Worm (Caenorhabditis elegans) whole organism, L1 larva: ENCODE data around the gene Y53G8AR.9.
"Not testable (repeated sequence)": the region's sequence is repeated elsewhere in the genome, so short reads cannot be mapped to it uniquely, and the experiment has no call there.

ENCODE experiments used
- C16A3.4 ChIP-seq: fragments of 150-350 bp; optimal IDR thresholded peaks from 2 replicates; lab custom pipeline; 2014; ENCODE audit warnings: missing biosample characterization, missing genetic modification characterization
- C34B4.2 ChIP-seq: sonication (generic microtip); optimal IDR thresholded peaks from 2 replicates; lab custom pipeline; 2017; ENCODE audit warnings: mild to moderate bottlenecking, missing genetic modification characterization, missing compliant biosample characterization
- F16B12.6 ChIP-seq: fragments of 150-350 bp; optimal IDR thresholded peaks from 2 replicates; lab custom pipeline; 2014; ENCODE audit warnings: missing biosample characterization, missing genetic modification characterization
- Y116A8C.19 ChIP-seq: sonication (generic microtip); optimal IDR thresholded peaks from 2 replicates; lab custom pipeline; 2016; ENCODE audit warnings: missing compliant biosample characterization, missing genetic modification characterization, borderline replicate concordance
- aly-2 ChIP-seq: fragments of 150-350 bp; optimal IDR thresholded peaks from 2 replicates; lab custom pipeline; 2014; ENCODE audit warnings: missing biosample characterization, missing genetic modification characterization
- ama-1 ChIP-seq: fragments of 150-350 bp; optimal IDR thresholded peaks from 2 replicates; lab custom pipeline; 2014
- blmp-1 ChIP-seq: fragments of 150-350 bp; optimal IDR thresholded peaks from 2 replicates; lab custom pipeline; 2014; ENCODE audit warnings: missing biosample characterization, missing genetic modification characterization
- ceh-82 ChIP-seq, 3 experiments: fragments of 150-350 bp in 1 of 3; sonication (generic microtip) in 2 of 3; optimal IDR thresholded peaks; 2 replicates each; lab custom pipeline; 2014 to 2017; ENCODE audit warnings: missing biosample characterization in 3 of 3, missing genetic modification characterization in 3 of 3
- ceh-88 ChIP-seq: fragments of 200-800 bp; sonication (Bioruptor generic); IDR thresholded peaks from 2 replicates; pipeline ENCODE4 v1.3.6; 2022; ENCODE audit warnings: missing genetic modification characterization, missing compliant biosample characterization
- ceh-90 ChIP-seq: sonication (generic microtip); optimal IDR thresholded peaks from 2 replicates; lab custom pipeline; 2016; ENCODE audit warnings: missing genetic modification characterization, missing compliant biosample characterization
- ces-1 ChIP-seq: fragments of 150-350 bp; optimal IDR thresholded peaks from 2 replicates; lab custom pipeline; 2014; ENCODE audit warnings: missing biosample characterization, missing genetic modification reagents, missing genetic modification characterization
- dpl-1 ChIP-seq, 3 experiments: fragments of 150-350 bp in 2 of 3; sonication (generic microtip) in 1 of 3; optimal IDR thresholded peaks; 2 replicates each; lab custom pipeline; 2014 to 2017; ENCODE audit warnings: missing biosample characterization in 3 of 3, missing genetic modification characterization in 3 of 3, missing genetic modification reagents in 3 of 3
- dsc-1 ChIP-seq: sonication (generic microtip); optimal IDR thresholded peaks from 2 replicates; lab custom pipeline; 2016; ENCODE audit warnings: mild to moderate bottlenecking, missing genetic modification characterization, missing compliant biosample characterization
- efl-1 ChIP-seq, 4 experiments: fragments of 150-350 bp; optimal IDR thresholded peaks in 3 of 4; peaks in 1 of 4; 1 replicate in 1 of 4; 2 replicates in 3 of 4; lab custom pipeline; 2014; ENCODE audit warnings: missing biosample characterization in 2 of 4, missing genetic modification characterization in 2 of 4, missing genetic modification reagents in 2 of 4
- efl-3 ChIP-seq: fragments of 200-800 bp; sonication (Bioruptor generic); optimal IDR thresholded peaks from 2 replicates; lab custom pipeline; 2018; ENCODE audit warnings: mild to moderate bottlenecking, missing genetic modification characterization, missing compliant biosample characterization
- elt-3 ChIP-seq, 6 experiments: fragments of 150-350 bp in 1 of 6; sonication (generic microtip); optimal IDR thresholded peaks; 2 replicates each; lab custom pipeline; 2017 to 2018; ENCODE audit warnings: missing biosample characterization in 6 of 6, missing genetic modification characterization in 6 of 6, inconsistent platforms in 1 of 6
- ets-5 ChIP-seq: fragments of 200-800 bp; sonication (Bioruptor generic); IDR thresholded peaks from 2 replicates; pipeline ENCODE4 v1.3.6; 2022; ENCODE audit warnings: missing genetic modification characterization, missing compliant biosample characterization
- fkh-4 ChIP-seq: sonication (generic microtip); optimal IDR thresholded peaks from 2 replicates; lab custom pipeline; 2016; ENCODE audit warnings: missing compliant biosample characterization, missing genetic modification characterization, borderline replicate concordance
- fos-1 ChIP-seq: fragments of 150-350 bp; optimal IDR thresholded peaks from 2 replicates; lab custom pipeline; 2014; ENCODE audit warnings: missing biosample characterization, missing genetic modification characterization
- hlh-17 ChIP-seq: fragments of 200-800 bp; sonication (Bioruptor generic); optimal IDR thresholded peaks from 2 replicates; lab custom pipeline; 2018; ENCODE audit warnings: missing genetic modification characterization, mild to moderate bottlenecking, missing compliant biosample characterization, moderate library complexity, borderline replicate concordance
- irx-1 ChIP-seq: sonication (generic microtip); optimal IDR thresholded peaks from 2 replicates; lab custom pipeline; 2016; ENCODE audit warnings: missing genetic modification characterization, missing compliant biosample characterization
- lin-13 ChIP-seq: fragments of 150-350 bp; optimal IDR thresholded peaks from 2 replicates; lab custom pipeline; 2014; ENCODE audit warnings: missing biosample characterization, missing genetic modification reagents, missing genetic modification characterization
- lin-15B ChIP-seq: fragments of 150-350 bp; sonication (generic microtip); optimal IDR thresholded peaks from 3 replicates; lab custom pipeline; 2014; ENCODE audit warnings: missing biosample characterization, missing genetic modification characterization
- lin-35 ChIP-seq, 2 experiments: fragments of 150-350 bp; optimal IDR thresholded peaks; 2 replicates each; lab custom pipeline; 2014; ENCODE audit warnings: missing biosample characterization in 2 of 2, missing genetic modification characterization in 2 of 2, missing genetic modification reagents in 2 of 2
- mdl-1 ChIP-seq, 2 experiments: fragments of 150-350 bp; optimal IDR thresholded peaks; 2 replicates each; lab custom pipeline; 2014 to 2017; ENCODE audit warnings: missing biosample characterization in 2 of 2, missing genetic modification characterization in 2 of 2, inconsistent platforms in 1 of 2
- nhr-237 ChIP-seq: fragments of 150-350 bp; optimal IDR thresholded peaks from 2 replicates; lab custom pipeline; 2014; ENCODE audit warnings: missing biosample characterization, missing genetic modification characterization
- nhr-77 ChIP-seq: fragments of 150-350 bp; optimal IDR thresholded peaks from 2 replicates; lab custom pipeline; 2014; ENCODE audit warnings: missing biosample characterization, missing genetic modification characterization
- nhr-84 ChIP-seq: sonication (generic microtip); optimal IDR thresholded peaks from 2 replicates; lab custom pipeline; 2017; ENCODE audit warnings: missing biosample characterization, missing genetic modification characterization
- nhr-85 ChIP-seq: sonication (generic microtip); peaks from one replicate; lab custom pipeline; 2016; ENCODE audit warnings: missing genetic modification characterization, inconsistent platforms, missing compliant biosample characterization
- nhr-90 ChIP-seq: sonication (generic microtip); optimal IDR thresholded peaks from 2 replicates; lab custom pipeline; 2016; ENCODE audit warnings: mild to moderate bottlenecking, missing genetic modification characterization, missing compliant biosample characterization; ENCODE audit not compliant: poor library complexity
- pag-3 ChIP-seq: sonication (generic microtip); optimal IDR thresholded peaks from 2 replicates; lab custom pipeline; 2017; ENCODE audit warnings: missing genetic modification characterization, mild to moderate bottlenecking, missing compliant biosample characterization, antibody characterized with exemption, borderline replicate concordance; ENCODE audit not compliant: insufficient read depth
- pqm-1 ChIP-seq: sonication (generic microtip); optimal IDR thresholded peaks from 3 replicates; lab custom pipeline; 2017; ENCODE audit warnings: missing biosample characterization, missing genetic modification characterization
- rnt-1 ChIP-seq: sonication (generic microtip); optimal IDR thresholded peaks from 2 replicates; lab custom pipeline; 2016; ENCODE audit warnings: mild to moderate bottlenecking, missing genetic modification characterization, moderate library complexity, missing compliant biosample characterization
- snu-23 ChIP-seq: sonication (generic microtip); optimal IDR thresholded peaks from 2 replicates; lab custom pipeline; 2016; ENCODE audit warnings: missing genetic modification characterization, missing compliant biosample characterization
- sox-4 ChIP-seq: sonication (generic microtip); optimal IDR thresholded peaks from 2 replicates; lab custom pipeline; 2016; ENCODE audit warnings: missing genetic modification characterization, missing compliant biosample characterization
- sptf-1 ChIP-seq: fragments of 150-350 bp; optimal IDR thresholded peaks from 2 replicates; lab custom pipeline; 2014; ENCODE audit warnings: missing biosample characterization, missing genetic modification characterization
- sup-37 ChIP-seq: fragments of 200-800 bp; sonication (Bioruptor generic); optimal IDR thresholded peaks from 2 replicates; lab custom pipeline; 2018; ENCODE audit warnings: mild to moderate bottlenecking, missing genetic modification characterization, missing compliant biosample characterization
- swsn-7 ChIP-seq: sonication (generic microtip); optimal IDR thresholded peaks from 2 replicates; lab custom pipeline; 2016; ENCODE audit warnings: missing genetic modification characterization, missing compliant biosample characterization
- unc-86 ChIP-seq: sonication (generic microtip); optimal IDR thresholded peaks from 2 replicates; lab custom pipeline; 2016; ENCODE audit warnings: missing genetic modification characterization, missing compliant biosample characterization
- zag-1 ChIP-seq: fragments of 150-350 bp; optimal IDR thresholded peaks from 2 replicates; lab custom pipeline; 2014; ENCODE audit warnings: missing biosample characterization, missing genetic modification characterization
- ztf-11 ChIP-seq, 2 experiments: sonication (generic microtip); optimal IDR thresholded peaks; 2 replicates each; lab custom pipeline; 2016 to 2017; ENCODE audit warnings: missing genetic modification characterization in 2 of 2, missing biosample characterization in 1 of 2, missing compliant biosample characterization in 1 of 2
- ztf-4 ChIP-seq: fragments of 150-350 bp; optimal IDR thresholded peaks from 2 replicates; lab custom pipeline; 2014; ENCODE audit warnings: missing biosample characterization, missing genetic modification characterization

Gene Y53G8AR.9

ce11 chrIII:3339317-3340016, 18.4 kb upstream of the Y53G8AR.9 start (continued):
- TF ChIP-seq ceh-82 (tag; optimal IDR thresholded peaks at IDR 0.05; lab: Kevin White, UChicago), result no peak
- no peak for TF ChIP-seq dpl-1 (GFP tag; optimal IDR thresholded peaks at IDR 0.05; lab: Kevin White, UChicago)
- TF ChIP-seq nhr-90 (tag; lab: Kevin White, UChicago), result no peak
- TF ChIP-seq dsc-1 (tag; lab: Kevin White, UChicago), result no peak
- no peak for TF ChIP-seq ces-1 (GFP tag; lab: Kevin White, UChicago)
- no peak for TF ChIP-seq ztf-11 (tag; optimal IDR thresholded peaks at IDR 0.05; lab: Kevin White, UChicago)
- no peak for TF ChIP-seq sox-4 (tag; lab: Kevin White, UChicago)
- no peak for TF ChIP-seq nhr-237 (tag; lab: Kevin White, UChicago)
- no peak for TF ChIP-seq rnt-1 (tag; lab: Kevin White, UChicago)
- no peak for TF ChIP-seq irx-1 (tag; lab: Kevin White, UChicago)
- no peak for TF ChIP-seq efl-3 (GFP tag; lab: Kevin White, UChicago)
- TF ChIP-seq, all 84 proteins: peak for 5

- not testable (repeated sequence) for TF ChIP-seq swsn-7; lin-15B (tag; lab: Kevin White, UChicago); ceh-90
These were observed 11.7 kb upstream of the Y53G8AR.9 start, which contains the start of gene Y53G8AR.1 for ce11 chrIII:3332736-3333135. Y53G8AR.1 (plus strand) TSS chrIII:3333036.

ce11 chrIII:3331767-3332166, 10.7 kb upstream of the Y53G8AR.9 start:
- TF ChIP-seq ama-1 (lab: Kevin White, UChicago) (no peak), sptf-1 (no peak), ets-5 (GFP tag; lab: Robert Waterston, UW) (no peak), ceh-88 (no peak), F16B12.6 (tag; lab: Kevin White, UChicago) (no peak), nhr-85 (tag; lab: Kevin White, UChicago) (no peak), lin-13 (GFP tag; lab: Kevin White, UChicago) (no peak), lin-35 (GFP tag; optimal IDR thresholded peaks at IDR 0.05; lab: Kevin White, UChicago) (no peak), zag-1 (tag; lab: Kevin White, UChicago) (no peak), hlh-17 (GFP tag; lab: Kevin White, UChicago) (no peak)

- TF ChIP-seq ztf-11 (tag; optimal IDR thresholded peaks at IDR 0.05; lab: Kevin White, UChicago) (no peak), mdl-1 (tag; optimal IDR thresholded peaks at IDR 0.05; lab: Kevin White, UChicago) (no peak)
These were observed 8.4 kb upstream of the Y53G8AR.9 start for ce11 chrIII:3329467-3329866.

ce11 chrIII:3323906-3324305, 2.9 kb upstream of the Y53G8AR.9 start:
- TF ChIP-seq efl-1 (optimal IDR thresholded peaks at IDR 0.05; lab: Kevin White, UChicago) (peak; percentile 79 to 83), efl-1 (GFP tag; optimal IDR thresholded peaks at IDR 0.05 in 1 of 2; lab: Kevin White, UChicago) (peak; percentile 79 to 96), sup-37 (GFP tag; lab: Kevin White, UChicago) (no peak), fkh-4 (no peak), ets-5 (GFP tag; lab: Robert Waterston, UW) (no peak), nhr-84 (tag; lab: Kevin White, UChicago) (no peak), nhr-85 (tag; lab: Kevin White, UChicago) (peak; percentile 82), fos-1 (tag; lab: Kevin White, UChicago) (peak; percentile 58), aly-2 (tag; lab: Kevin White, UChicago) (peak; percentile 57), nhr-77 (tag; lab: Kevin White, UChicago) (peak; percentile 26), irx-1 (tag; lab: Kevin White, UChicago) (no peak), mdl-1 (tag; optimal IDR thresholded peaks at IDR 0.05; lab: Kevin White, UChicago) (peak in 1 of 2 experiments; percentile 47), lin-13 (GFP tag; lab: Kevin White, UChicago) (peak; percentile 27), ama-1 (lab: Kevin White, UChicago) (peak; percentile 18), C16A3.4 (tag; lab: Kevin White, UChicago) (peak; percentile 40), pag-3 (tag; lab: Kevin White, UChicago) (no peak), dpl-1 (GFP tag; optimal IDR thresholded peaks at IDR 0.05; lab: Kevin White, UChicago) (peak; percentile 70 to 77 (median 77)), elt-3 (tag; optimal IDR thresholded peaks at IDR 0.05; lab: Kevin White, UChicago) (peak in 2 of 6 experiments; percentile 34 to 67), Y116A8C.19 (no peak), pqm-1 (tag; lab: Kevin White, UChicago) (no peak), lin-35 (GFP tag; optimal IDR thresholded peaks at IDR 0.05; lab: Kevin White, UChicago) (peak; percentile 63 to 85), blmp-1 (tag; lab: Kevin White, UChicago) (peak; percentile 68), unc-86 (tag; lab: Kevin White, UChicago) (peak; percentile 27), snu-23 (GFP tag; lab: Kevin White, UChicago) (peak; percentile 64), ztf-4 (no peak), C34B4.2 (tag; lab: Kevin White, UChicago) (no peak), F16B12.6 (tag; lab: Kevin White, UChicago) (peak; percentile 98), lin-15B (tag; lab: Kevin White, UChicago) (peak; percentile 45)
